Fruit fly (Drosophila melanogaster) whole organism, embryonic: Measurements from ENCODE around the gene Zn72D.

ENCODE experiments used
- Adf1 ChIP-seq: fragments of 200-800 bp; sonication (Bioruptor generic); IDR thresholded peaks from 2 replicates; pipeline ENCODE4 v1.3.6; 2022; ENCODE audit warnings: missing biosample characterization, missing genetic modification characterization
- B-H2 ChIP-seq: fragments of 200-800 bp; sonication (Bioruptor generic); optimal IDR thresholded peaks from 2 replicates; lab custom pipeline; 2018; ENCODE audit warnings: missing biosample characterization, mild to moderate bottlenecking, missing genetic modification characterization
- Bdp1 ChIP-seq: fragments of 200-800 bp; sonication (Bioruptor generic); optimal IDR thresholded peaks from 3 replicates; lab custom pipeline; 2016; ENCODE audit warnings: missing biosample characterization, missing genetic modification characterization
- CG12659 ChIP-seq: fragments of 200-800 bp; sonication (Bioruptor generic); optimal IDR thresholded peaks from 3 replicates; lab custom pipeline; 2017; ENCODE audit warnings: mild to moderate bottlenecking, missing biosample characterization, missing genetic modification reagents, missing genetic modification characterization
- CG12942 ChIP-seq: fragments of 200-800 bp; sonication (Bioruptor generic); optimal IDR thresholded peaks from 3 replicates; lab custom pipeline; 2016; ENCODE audit warnings: missing biosample characterization, missing genetic modification characterization
- CG13287 ChIP-seq: fragments of 200-800 bp; sonication (Bioruptor generic); IDR thresholded peaks from 2 replicates; pipeline ENCODE4 v1.3.6; 2022; ENCODE audit warnings: missing biosample characterization, missing genetic modification characterization; ENCODE audit not compliant: partially characterized antibody
- CG14710 ChIP-seq: fragments of 200-800 bp; sonication (Bioruptor generic); optimal IDR thresholded peaks from 3 replicates; lab custom pipeline; 2019; ENCODE audit warnings: missing biosample characterization, mild to moderate bottlenecking, missing genetic modification characterization, moderate library complexity
- CG1529 ChIP-seq: fragments of 200-800 bp; sonication (Bioruptor generic); optimal IDR thresholded peaks from 3 replicates; lab custom pipeline; 2018; ENCODE audit warnings: missing biosample characterization, missing genetic modification characterization
- CG15514 ChIP-seq: fragments of 200-800 bp; sonication (Bioruptor generic); optimal IDR thresholded peaks from 3 replicates; lab custom pipeline; 2017; ENCODE audit warnings: missing biosample characterization, missing genetic modification characterization, mild to moderate bottlenecking, moderate library complexity, missing genetic modification reagents
- CG17612 ChIP-seq: fragments of 200-800 bp; sonication (Bioruptor generic); IDR thresholded peaks from 2 replicates; pipeline ENCODE4 v1.3.6; 2022; ENCODE audit warnings: missing biosample characterization, missing genetic modification characterization
- CG17912 ChIP-seq: fragments of 200-800 bp; sonication (Bioruptor generic); optimal IDR thresholded peaks from 2 replicates; lab custom pipeline; 2018; ENCODE audit warnings: missing biosample characterization, mild to moderate bottlenecking, missing genetic modification characterization
- CG18476 ChIP-seq: fragments of 200-800 bp; sonication (Bioruptor generic); optimal IDR thresholded peaks from 2 replicates; lab custom pipeline; 2016; ENCODE audit warnings: missing biosample characterization, mild to moderate bottlenecking, missing genetic modification characterization
- CG2129 ChIP-seq: fragments of 200-800 bp; sonication (Bioruptor generic); IDR thresholded peaks from 2 replicates; pipeline ENCODE4 v1.3.6; 2022; ENCODE audit warnings: missing biosample characterization, missing genetic modification characterization; ENCODE audit not compliant: partially characterized antibody
- CG34224 ChIP-seq: fragments of 200-800 bp; sonication (Bioruptor generic); IDR thresholded peaks from 3 replicates; pipeline ENCODE4 v1.3.6; 2022; ENCODE audit warnings: missing biosample characterization, missing genetic modification characterization; ENCODE audit not compliant: partially characterized antibody
- CG3995 ChIP-seq: fragments of 200-800 bp; sonication (Bioruptor generic); optimal IDR thresholded peaks from 3 replicates; lab custom pipeline; 2016; ENCODE audit warnings: missing biosample characterization, missing genetic modification characterization
- CG42726 ChIP-seq: fragments of 200-800 bp; sonication (Bioruptor generic); IDR thresholded peaks from 2 replicates; pipeline ENCODE4 v1.3.6; 2022; ENCODE audit warnings: missing biosample characterization, missing genetic modification characterization; ENCODE audit not compliant: partially characterized antibody
- CG4617 ChIP-seq: fragments of 200-800 bp; sonication (Bioruptor generic); optimal IDR thresholded peaks from 3 replicates; lab custom pipeline; 2016; ENCODE audit warnings: missing biosample characterization, missing genetic modification characterization, borderline replicate concordance
- CG7357 ChIP-seq: fragments of 200-800 bp; sonication (Bioruptor generic); IDR thresholded peaks from 3 replicates; pipeline ENCODE4 v1.3.6; 2022; ENCODE audit warnings: missing biosample characterization, missing genetic modification characterization
- CG7556 ChIP-seq: fragments of 200-800 bp; sonication (Bioruptor generic); optimal IDR thresholded peaks from 2 replicates; lab custom pipeline; 2017; ENCODE audit warnings: missing biosample characterization, mild to moderate bottlenecking, missing genetic modification characterization
- CG7963 ChIP-seq: fragments of 200-800 bp; sonication (Bioruptor generic); IDR thresholded peaks from 3 replicates; pipeline ENCODE4 v1.3.6; 2022; ENCODE audit warnings: missing biosample characterization, missing genetic modification characterization; ENCODE audit not compliant: partially characterized antibody
- CG9437 ChIP-seq: fragments of 200-800 bp; sonication (Bioruptor generic); optimal IDR thresholded peaks from 2 replicates; lab custom pipeline; 2018; ENCODE audit warnings: missing biosample characterization, mild to moderate bottlenecking, missing genetic modification characterization
- D19B ChIP-seq: fragments of 200-800 bp; sonication (Bioruptor generic); optimal IDR thresholded peaks from 2 replicates; lab custom pipeline; 2017; ENCODE audit warnings: missing biosample characterization, mild to moderate bottlenecking, missing genetic modification characterization
- Dad ChIP-seq: fragments of 200-800 bp; sonication (Bioruptor generic); optimal IDR thresholded peaks from 3 replicates; lab custom pipeline; 2016; ENCODE audit warnings: missing biosample characterization, missing genetic modification characterization
- Dbx ChIP-seq: fragments of 200-800 bp; sonication (Bioruptor generic); IDR thresholded peaks from 3 replicates; pipeline ENCODE4 v1.3.6; 2022; ENCODE audit warnings: missing biosample characterization, missing genetic modification characterization
- Doc2 ChIP-seq: fragments of 200-800 bp; sonication (Bioruptor generic); IDR thresholded peaks from 2 replicates; pipeline ENCODE4 v1.3.6; 2022; ENCODE audit warnings: missing biosample characterization, missing genetic modification characterization
- Dp ChIP-seq: fragments of 200-800 bp; sonication (Bioruptor generic); optimal IDR thresholded peaks from 2 replicates; lab custom pipeline; 2018; ENCODE audit warnings: missing biosample characterization, mild to moderate bottlenecking, missing genetic modification characterization, moderate library complexity
- E2f1 ChIP-seq: fragments of 200-800 bp; sonication (Bioruptor generic); IDR thresholded peaks from 2 replicates; pipeline ENCODE4 v1.3.6; 2022; ENCODE audit warnings: missing biosample characterization, missing genetic modification characterization
- E2f2 ChIP-seq: fragments of 200-800 bp; sonication (Bioruptor generic); IDR thresholded peaks from 2 replicates; pipeline ENCODE4 v1.3.6; 2022; ENCODE audit warnings: missing biosample characterization, missing genetic modification characterization
- Fer1 ChIP-seq: fragments of 200-800 bp; sonication (Bioruptor generic); optimal IDR thresholded peaks from 2 replicates; lab custom pipeline; 2017; ENCODE audit warnings: missing biosample characterization, mild to moderate bottlenecking, missing genetic modification characterization
- Gug ChIP-seq: fragments of 200-800 bp; sonication (Bioruptor generic); IDR thresholded peaks from 4 replicates; pipeline ENCODE4 v1.3.6; 2022; ENCODE audit warnings: missing biosample characterization, missing genetic modification characterization
- HmgD ChIP-seq: fragments of 200-800 bp; sonication (Bioruptor generic); optimal IDR thresholded peaks from 3 replicates; lab custom pipeline; 2016; ENCODE audit warnings: missing biosample characterization, missing genetic modification characterization
- Hr3 ChIP-seq: fragments of 200-800 bp; sonication (Bioruptor generic); optimal IDR thresholded peaks from 3 replicates; lab custom pipeline; 2016; ENCODE audit warnings: missing biosample characterization, missing genetic modification characterization
- Lhr ChIP-seq: fragments of 200-800 bp; sonication (Bioruptor generic); optimal IDR thresholded peaks from 3 replicates; lab custom pipeline; 2017; ENCODE audit warnings: mild to moderate bottlenecking, missing biosample characterization, missing genetic modification reagents, missing genetic modification characterization
- Sry-δ ChIP-seq: fragments of 200-800 bp; sonication (Bioruptor generic); optimal IDR thresholded peaks from 2 replicates; lab custom pipeline; 2016; ENCODE audit warnings: missing biosample characterization, missing genetic modification characterization
- amos ChIP-seq: fragments of 200-800 bp; sonication (Bioruptor generic); IDR thresholded peaks from 2 replicates; pipeline ENCODE4 v1.3.6; 2022; ENCODE audit warnings: missing biosample characterization, missing genetic modification characterization; ENCODE audit not compliant: partially characterized antibody
- aop ChIP-seq: fragments of 200-800 bp; sonication (Bioruptor generic); IDR thresholded peaks from 2 replicates; pipeline ENCODE4 v1.3.6; 2022; ENCODE audit warnings: missing biosample characterization, missing genetic modification characterization
- bbx ChIP-seq: fragments of 200-800 bp; sonication (Bioruptor generic); IDR thresholded peaks from 2 replicates; pipeline ENCODE4 v1.3.6; 2022; ENCODE audit warnings: missing biosample characterization, missing genetic modification characterization; ENCODE audit not compliant: partially characterized antibody
- bsh ChIP-seq, 2 experiments: fragments of 200-800 bp; sonication (Bioruptor generic); optimal IDR thresholded peaks; 2 replicates each; lab custom pipeline; 2017 to 2018; ENCODE audit warnings: mild to moderate bottlenecking in 2 of 2, missing biosample characterization in 2 of 2, missing genetic modification characterization in 2 of 2, moderate library complexity in 1 of 2
- ci ChIP-seq: fragments of 200-800 bp; sonication (Bioruptor generic); IDR thresholded peaks from 3 replicates; pipeline ENCODE4 v1.3.6; 2022; ENCODE audit warnings: missing biosample characterization, missing genetic modification characterization
- crp ChIP-seq, 2 experiments: fragments of 200-800 bp; sonication (Bioruptor generic); optimal IDR thresholded peaks; 2 replicates in 1 of 2; 3 replicates in 1 of 2; lab custom pipeline; 2017; ENCODE audit warnings: missing biosample characterization in 2 of 2, missing genetic modification characterization in 2 of 2, mild to moderate bottlenecking in 1 of 2, moderate library complexity in 1 of 2
- jumu ChIP-seq: fragments of 200-800 bp; sonication (Bioruptor generic); optimal IDR thresholded peaks from 3 replicates; lab custom pipeline; 2016; ENCODE audit warnings: missing biosample characterization, missing genetic modification characterization
- knrl ChIP-seq: fragments of 200-800 bp; sonication (Bioruptor generic); IDR thresholded peaks from 3 replicates; pipeline ENCODE4 v1.3.6; 2022; ENCODE audit warnings: missing biosample characterization, missing genetic modification characterization; ENCODE audit not compliant: partially characterized antibody
- lbe ChIP-seq: fragments of 200-800 bp; sonication (Bioruptor generic); optimal IDR thresholded peaks from 2 replicates; lab custom pipeline; 2016; ENCODE audit warnings: missing biosample characterization, mild to moderate bottlenecking, missing genetic modification characterization
- nerfin-1 ChIP-seq: fragments of 200-800 bp; sonication (Bioruptor generic); optimal IDR thresholded peaks from 3 replicates; lab custom pipeline; 2019; ENCODE audit warnings: missing biosample characterization, mild to moderate bottlenecking, missing genetic modification characterization, moderate library complexity
- peb ChIP-seq: fragments of 200-800 bp; sonication (Bioruptor generic); IDR thresholded peaks from 2 replicates; pipeline ENCODE4 v1.3.6; 2022; ENCODE audit warnings: missing biosample characterization, missing genetic modification characterization
- pnt ChIP-seq: fragments of 200-800 bp; sonication (Bioruptor generic); optimal IDR thresholded peaks from 3 replicates; lab custom pipeline; 2016; ENCODE audit warnings: missing biosample characterization, missing genetic modification characterization
- pzg ChIP-seq: fragments of 200-800 bp; sonication (Bioruptor generic); optimal IDR thresholded peaks from 3 replicates; lab custom pipeline; 2018; ENCODE audit warnings: missing biosample characterization, mild to moderate bottlenecking, missing genetic modification characterization, moderate library complexity
- rib ChIP-seq: fragments of 200-800 bp; sonication (Bioruptor generic); IDR thresholded peaks from 2 replicates; pipeline ENCODE4 v1.3.6; 2022; ENCODE audit warnings: missing biosample characterization, missing genetic modification characterization

The Zn72D gene

dm6 chr3L:16100059-16100458, 12.4 kb downstream of the Zn72D start, which contains the start of gene IleRS-m (continued):
- TF ChIP-seq ci (no peak), aop (GFP tag; lab: Robert Waterston, UW) (no peak), CG15514 (GFP tag; lab: Kevin White, UChicago) (peak; percentile 87), Hr3 (no peak), knrl (no peak), pzg (peak; percentile 39), Dp (peak; percentile 90), CG9437 (peak; percentile 98), CG34224 (GFP tag; lab: Robert Waterston, UW) (0 out of 3 replicates have a peak, but pooled peaks have one; percentile 27), Lhr (no peak), Gug (no peak), E2f2 (GFP tag; lab: Robert Waterston, UW) (peak; percentile 96), crp (GFP tag; optimal IDR thresholded peaks at IDR 0.05; lab: Kevin White, UChicago) (peak; percentile 53 to 89), Doc2 (no peak), CG18476 (GFP tag; lab: Kevin White, UChicago) (no peak)

- TF ChIP-seq pnt (no peak), peb (GFP tag; lab: Robert Waterston, UW) (no peak), CG7357 (GFP tag; lab: Robert Waterston, UW) (no peak), amos (GFP tag; lab: Robert Waterston, UW) (no peak), bbx (GFP tag; lab: Robert Waterston, UW) (no peak), CG17612 (GFP tag; lab: Robert Waterston, UW) (no peak), CG12942 (no peak), CG2129 (GFP tag; lab: Robert Waterston, UW) (no peak), Dad (GFP tag; lab: Kevin White, UChicago) (no peak), D19B (GFP tag; lab: Kevin White, UChicago) (no peak), CG1529 (no peak), CG17912 (GFP tag; lab: Kevin White, UChicago) (no peak), CG13287 (GFP tag; lab: Robert Waterston, UW) (no peak), Sry-δ (GFP tag; lab: Kevin White, UChicago) (no peak), CG7556 (GFP tag; lab: Kevin White, UChicago) (no peak), bsh (GFP tag; optimal IDR thresholded peaks at IDR 0.05; lab: Kevin White, UChicago) (no peak)
Measured at dm6 chr3L:16097393-16097884, 15.0 kb downstream of the Zn72D start, which contains the start of the genes CG13074 and ATPsynbetaL. CG13074 (minus strand) TSS chr3L:16097493. ATPsynbetaL (plus strand) TSS chr3L:16097834.

- TF ChIP-seq Fer1 (GFP tag; lab: Kevin White, UChicago) (peak; percentile 38), CG12659 (GFP tag; lab: Kevin White, UChicago) (peak; percentile 42), CG42726 (GFP tag; lab: Robert Waterston, UW) (peak; percentile 21; the same call in 1 of the 2 replicates), Dbx (GFP tag; lab: Robert Waterston, UW) (no peak), lbe (peak; percentile 29), B-H2 (GFP tag; lab: Kevin White, UChicago) (no peak), jumu (GFP tag; lab: Kevin White, UChicago) (no peak), CG14710 (tag; lab: Kevin White, UChicago) (peak; percentile 45), Bdp1 (GFP tag; lab: Kevin White, UChicago) (no peak), nerfin-1 (tag; lab: Kevin White, UChicago) (no peak), CG7963 (GFP tag; lab: Robert Waterston, UW) (peak; percentile 86), E2f1 (no peak), CG3995 (peak; percentile 76), rib (GFP tag; lab: Robert Waterston, UW) (peak; percentile 94), Lhr (peak; percentile 14), bbx (GFP tag; lab: Robert Waterston, UW) (peak; percentile 91), CG4617 (GFP tag; lab: Kevin White, UChicago) (peak; percentile 92), CG15514 (GFP tag; lab: Kevin White, UChicago) (peak; percentile 43), Adf1 (peak; percentile 97), HmgD (GFP tag; lab: Kevin White, UChicago) (peak; percentile 60)
Measured at dm6 chr3L:16090330-16090803, 22.1 kb downstream of the Zn72D start, which contains the start of the genes CG5235 and ClC-c. CG5235 (minus strand) TSS chr3L:16090392. ClC-c (plus strand) TSS chr3L:16090454.
